Fruit fly (Drosophila melanogaster): ENCODE data around the gene CG12206.

Gene CG12206

dm6 chrX:3474476-3475439, at the start of gene CG12206:
Gene CG12206, minus strand, starts transcription at chrX:3474524.
- TF ChIP-seq CG17801 (GFP tag; optimal IDR thresholded peaks at IDR 0.05; ENCODE audit: partially characterized antibody): peak; percentile 85

dm6 chrX:3514016-3514415, 39.7 kb upstream of the CG12206 start, which contains the start of gene CG13021:
Gene CG13021, plus strand, starts transcription at chrX:3514316.
- TF ChIP-seq CG17801 (GFP tag; optimal IDR thresholded peaks at IDR 0.05; ENCODE audit: partially characterized antibody): no peak

DNA sequence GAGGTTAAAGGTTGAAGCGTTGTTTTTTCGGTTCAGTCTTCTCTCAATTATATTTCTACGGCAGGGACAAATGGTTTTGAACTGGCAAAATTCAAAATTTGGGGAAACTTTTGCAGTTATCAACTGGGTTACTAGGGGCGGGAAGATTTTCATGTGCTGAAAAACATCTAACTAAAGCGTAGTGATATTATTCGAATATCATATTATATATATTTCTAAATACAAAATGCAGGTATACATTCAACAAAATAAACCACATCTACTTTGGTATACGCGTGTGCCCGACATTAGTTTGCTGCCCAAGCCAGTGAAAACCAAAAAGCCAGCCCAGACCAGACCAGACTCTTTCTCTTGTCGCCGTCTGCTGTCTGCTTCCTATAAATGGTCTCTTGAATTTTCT, 30.4 kb upstream of the CG12206 start, which contains the start of gene Gas8:
Gas8 (minus strand) TSS at position 101 of the 400 bp plus-strand sequence.
- no peak for TF ChIP-seq CG17801 (GFP tag; optimal IDR thresholded peaks at IDR 0.05; ENCODE audit: partially characterized antibody)

dm6 chrX:3504251-3504650, 29.9 kb upstream of the CG12206 start:
- TF ChIP-seq CG17801 (GFP tag; optimal IDR thresholded peaks at IDR 0.05; ENCODE audit: partially characterized antibody): no peak

dm6 chrX:3485871-3486270, 11.5 kb upstream of the CG12206 start:
- no peak for TF ChIP-seq CG17801 (GFP tag; optimal IDR thresholded peaks at IDR 0.05; ENCODE audit: partially characterized antibody)

DNA sequence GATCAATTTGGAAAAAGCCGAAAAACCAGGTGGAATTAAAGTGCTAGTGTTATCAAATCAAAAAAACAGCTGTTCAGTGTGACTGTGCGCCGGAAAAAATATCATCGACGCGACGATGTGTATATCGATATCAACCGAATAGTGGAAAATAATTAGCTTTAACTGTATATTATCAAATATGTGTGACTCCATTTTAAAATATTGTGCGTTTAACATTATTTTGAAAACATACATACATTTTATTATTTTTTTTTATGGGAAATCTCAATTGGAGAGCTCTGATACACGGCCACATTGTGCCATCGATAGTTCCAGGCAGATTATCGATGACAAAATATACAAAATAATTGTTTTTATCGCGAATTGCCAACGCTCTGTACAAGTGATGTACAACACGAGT, 11.0 kb upstream of the CG12206 start, which contains the start of the genes CG14270 and CG10803:
CG14270 (minus strand) TSS at position 75 of the 400 bp plus-strand sequence.
CG10803 (plus strand) TSS at position 347 of the 400 bp plus-strand sequence.
- no peak for TF ChIP-seq CG17801 (GFP tag; optimal IDR thresholded peaks at IDR 0.05; ENCODE audit: partially characterized antibody)

DNA sequence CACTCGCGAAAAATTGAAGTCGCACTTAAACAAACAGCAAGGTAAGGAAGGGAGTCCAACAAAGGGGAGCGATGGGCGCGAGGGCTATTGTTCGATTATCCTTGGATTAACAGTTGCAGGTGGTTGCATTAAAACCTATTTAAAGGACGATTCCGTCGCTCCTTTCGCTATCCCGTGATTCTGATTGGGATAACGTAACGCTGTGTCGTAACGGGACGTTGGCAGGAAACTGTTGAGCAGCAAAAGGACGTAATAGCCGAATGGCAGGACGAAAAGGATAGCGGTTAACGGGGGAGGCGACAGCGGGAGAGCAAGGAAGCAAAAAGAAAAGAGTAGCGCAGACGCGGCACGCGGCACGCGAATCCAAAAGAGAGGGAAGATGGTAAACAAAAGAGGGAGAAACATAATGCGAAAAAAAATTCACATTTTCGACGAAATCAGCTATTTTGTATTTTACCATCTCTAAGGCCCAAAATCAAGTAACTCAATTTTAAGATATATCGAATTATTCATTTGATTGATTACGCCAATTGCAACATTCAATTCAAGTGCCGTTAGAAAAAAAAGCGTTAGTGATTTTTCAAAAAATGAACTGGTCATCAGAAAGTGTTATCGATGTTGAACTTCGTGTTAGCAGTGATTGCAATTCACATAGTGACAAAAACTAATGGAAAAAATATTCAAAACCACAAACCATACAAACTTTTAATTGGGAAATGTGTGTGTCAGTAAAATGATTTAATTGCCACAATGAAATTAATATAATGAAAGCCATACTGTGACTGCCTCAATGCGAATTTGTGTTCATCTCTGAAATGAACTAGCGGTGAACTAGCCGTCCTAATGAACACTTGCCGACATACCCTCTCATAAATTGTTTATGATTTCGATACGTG, 8.0 kb upstream of the CG12206 start, which contains the start of the genes CG10804 and CG10802:
CG10804 (minus strand) TSS at position 204 of the 896 bp plus-strand sequence.
CG10802 (plus strand) TSS at position 847 of the 896 bp plus-strand sequence.
- TF ChIP-seq CG17801 (GFP tag; optimal IDR thresholded peaks at IDR 0.05; ENCODE audit: partially characterized antibody): peak; percentile 78

DNA sequence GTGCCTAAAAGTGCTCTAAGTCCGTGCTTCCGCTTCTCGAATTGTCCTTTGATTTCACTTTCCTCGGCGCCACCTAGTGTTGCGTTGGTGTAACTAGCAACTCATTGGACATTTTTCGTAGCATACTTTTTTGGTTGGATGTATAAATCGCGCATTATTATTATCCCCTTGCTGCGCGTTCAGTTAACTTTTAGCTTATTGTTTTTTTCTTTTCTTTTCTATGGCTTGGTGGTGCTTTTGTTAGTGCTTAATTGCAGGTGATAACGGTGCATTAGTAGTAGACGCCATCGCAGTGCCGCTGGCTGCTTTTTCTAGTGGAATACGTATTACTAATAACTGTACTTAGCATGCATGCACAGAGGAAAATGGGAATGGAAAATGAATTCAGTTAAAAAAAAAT, 6.7 kb upstream of the CG12206 start:
- peak; percentile 64 for TF ChIP-seq CG17801 (GFP tag; optimal IDR thresholded peaks at IDR 0.05; ENCODE audit: partially characterized antibody)

dm6 chrX:3476009-3476408, 1.7 kb upstream of the CG12206 start:
- no peak for TF ChIP-seq CG17801 (GFP tag; optimal IDR thresholded peaks at IDR 0.05; ENCODE audit: partially characterized antibody)

- no peak for TF ChIP-seq CG17801 (GFP tag; optimal IDR thresholded peaks at IDR 0.05; ENCODE audit: partially characterized antibody)
Observed at dm6 chrX:3473636-3474035, 688 bp downstream of the CG12206 start.

- TF ChIP-seq CG17801 (GFP tag; optimal IDR thresholded peaks at IDR 0.05; ENCODE audit: partially characterized antibody): peak; percentile 55
Observed at dm6 chrX:3470467-3471079, 3.8 kb downstream of the CG12206 start.

DNA sequence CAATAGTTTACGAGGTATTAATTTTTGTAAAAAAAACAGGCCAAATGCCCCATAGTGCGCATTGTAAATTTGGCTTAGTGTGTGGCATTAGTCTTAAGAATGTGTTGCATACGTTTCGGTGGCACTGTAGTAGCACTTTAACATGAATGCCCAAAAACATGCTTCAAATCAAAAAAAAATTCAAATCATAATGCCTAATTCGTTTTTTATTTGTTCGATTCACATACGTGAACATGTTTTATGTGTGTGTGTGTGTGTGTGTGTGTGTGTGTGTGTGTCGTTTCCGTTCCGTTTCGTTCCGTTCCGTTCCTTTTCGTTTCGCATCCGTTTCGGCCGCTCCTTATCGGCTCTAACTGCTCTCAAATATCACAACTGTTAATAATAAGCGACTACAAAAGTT, 8.8 kb downstream of the CG12206 start:
- no peak for TF ChIP-seq CG17801 (GFP tag; optimal IDR thresholded peaks at IDR 0.05; ENCODE audit: partially characterized antibody)

DNA sequence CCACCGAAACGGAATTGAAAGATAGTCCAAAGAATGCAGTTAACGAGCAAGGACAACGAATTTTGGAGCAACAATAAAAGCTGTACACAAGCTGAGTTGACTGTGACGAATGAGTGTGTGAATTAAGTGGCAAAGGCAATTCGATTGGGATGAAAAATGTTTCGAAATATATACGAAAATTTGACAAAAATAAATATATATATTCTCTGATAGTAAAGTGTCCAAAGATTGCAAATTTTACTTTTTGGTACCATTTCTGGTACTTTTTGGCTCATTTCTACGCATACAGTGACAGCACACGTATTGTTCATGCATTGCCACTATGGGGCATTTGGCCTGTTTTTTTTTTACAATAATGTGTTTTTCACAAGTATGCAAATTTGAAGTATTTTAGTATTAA, 10.4 kb downstream of the CG12206 start, which contains the start of gene CG16781:
CG16781 (minus strand) TSS at position 101 of the 400 bp plus-strand sequence.
- no peak for TF ChIP-seq CG17801 (GFP tag; optimal IDR thresholded peaks at IDR 0.05; ENCODE audit: partially characterized antibody)

DNA sequence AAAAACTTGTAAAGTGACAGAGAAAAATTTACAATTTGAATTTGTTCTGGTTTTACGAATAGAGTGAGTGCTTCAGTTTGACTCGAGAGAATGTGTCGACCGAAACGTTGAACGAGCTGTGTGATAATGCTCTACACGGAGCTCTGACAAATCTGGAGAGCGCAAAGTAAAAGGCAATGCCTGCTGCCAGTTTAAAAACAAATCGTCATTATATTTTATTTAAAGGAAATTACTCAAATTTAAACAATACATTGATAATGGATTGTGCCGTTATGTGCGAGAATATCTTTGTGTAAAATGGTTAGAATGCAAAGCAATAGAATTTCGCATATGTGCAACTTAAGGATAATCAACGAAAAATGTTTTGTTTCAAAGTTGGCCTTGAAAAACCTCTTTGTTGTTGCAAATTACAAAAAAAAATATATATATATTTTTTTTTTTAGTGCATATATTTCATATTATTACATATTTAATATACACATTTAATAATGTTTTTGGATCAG, 14.1 kb downstream of the CG12206 start, which contains the start of the genes CG16782 and CG10801:
CG16782 (minus strand) TSS at position 101 of the 503 bp plus-strand sequence.
CG10801 (plus strand) TSS at position 453 of the 503 bp plus-strand sequence.
- no peak for TF ChIP-seq CG17801 (GFP tag; optimal IDR thresholded peaks at IDR 0.05; ENCODE audit: partially characterized antibody)

All from ovary, adult (tissue).